Fruit fly (Drosophila melanogaster): ENCODE measurements around the gene CG16781.
A peak's percentile ranks its signal among the peaks of the same experiment; 100 is the strongest.

- TF ChIP-seq psq (GFP tag; optimal IDR thresholded peaks at IDR 0.05) (peak; percentile 33), Dll (GFP tag; IDR thresholded peaks at IDR 0.05; ENCODE audit: partially characterized antibody) (no peak), Deaf1 (tag; optimal IDR thresholded peaks at IDR 0.05) (peak; percentile 52), CG10267 (tag; optimal IDR thresholded peaks at IDR 0.05) (peak; percentile 74), lbe (GFP tag; optimal IDR thresholded peaks at IDR 0.05) (peak; percentile 17), lola (GFP tag; optimal IDR thresholded peaks at IDR 0.05) (peak in 1 of 3 experiments; percentile 61), CG17912 (GFP tag; optimal IDR thresholded peaks at IDR 0.05) (no peak), bsh (GFP tag; optimal IDR thresholded peaks at IDR 0.05) (peak in 1 of 2 experiments; percentile 88), gcm (GFP tag; optimal IDR thresholded peaks at IDR 0.05) (peak; percentile 74), H2.0 (GFP tag; IDR thresholded peaks at IDR 0.05) (peak; percentile 79), prd (optimal IDR thresholded peaks at IDR 0.05) (no peak), prd (GFP tag; IDR thresholded peaks at IDR 0.05) (peak; percentile 89), Nf-YB (GFP tag; optimal IDR thresholded peaks at IDR 0.05) (peak; percentile 64), chinmo (GFP tag; IDR thresholded peaks at IDR 0.05; ENCODE audit: partially characterized antibody) (no peak)
Measured at dm6 chrX:3424963-3425362, 38.9 kb downstream of the CG16781 start.
